Fruit fly (Drosophila melanogaster): ENCODE data around the gene Sgp.

- TF ChIP-seq h (optimal IDR thresholded peaks at IDR 0.05) = no peak
- no peak for TF ChIP-seq ttk (optimal IDR thresholded peaks at IDR 0.05)
- no peak for TF ChIP-seq insv (optimal IDR thresholded peaks at IDR 0.05)
- TF ChIP-seq psq (optimal IDR thresholded peaks at IDR 0.05) = no peak
- TF ChIP-seq Sin3A (optimal IDR thresholded peaks at IDR 0.05) = no peak
- no peak for TF ChIP-seq Myc (optimal IDR thresholded peaks at IDR 0.05)
These were observed 23.6 kb downstream of the Sgp start for dm6 chr2L:8543102-8543501.

All from Kc167 (cell line).